Worm (Caenorhabditis elegans): ENCODE results near the gene F54F12.1.

DNA sequence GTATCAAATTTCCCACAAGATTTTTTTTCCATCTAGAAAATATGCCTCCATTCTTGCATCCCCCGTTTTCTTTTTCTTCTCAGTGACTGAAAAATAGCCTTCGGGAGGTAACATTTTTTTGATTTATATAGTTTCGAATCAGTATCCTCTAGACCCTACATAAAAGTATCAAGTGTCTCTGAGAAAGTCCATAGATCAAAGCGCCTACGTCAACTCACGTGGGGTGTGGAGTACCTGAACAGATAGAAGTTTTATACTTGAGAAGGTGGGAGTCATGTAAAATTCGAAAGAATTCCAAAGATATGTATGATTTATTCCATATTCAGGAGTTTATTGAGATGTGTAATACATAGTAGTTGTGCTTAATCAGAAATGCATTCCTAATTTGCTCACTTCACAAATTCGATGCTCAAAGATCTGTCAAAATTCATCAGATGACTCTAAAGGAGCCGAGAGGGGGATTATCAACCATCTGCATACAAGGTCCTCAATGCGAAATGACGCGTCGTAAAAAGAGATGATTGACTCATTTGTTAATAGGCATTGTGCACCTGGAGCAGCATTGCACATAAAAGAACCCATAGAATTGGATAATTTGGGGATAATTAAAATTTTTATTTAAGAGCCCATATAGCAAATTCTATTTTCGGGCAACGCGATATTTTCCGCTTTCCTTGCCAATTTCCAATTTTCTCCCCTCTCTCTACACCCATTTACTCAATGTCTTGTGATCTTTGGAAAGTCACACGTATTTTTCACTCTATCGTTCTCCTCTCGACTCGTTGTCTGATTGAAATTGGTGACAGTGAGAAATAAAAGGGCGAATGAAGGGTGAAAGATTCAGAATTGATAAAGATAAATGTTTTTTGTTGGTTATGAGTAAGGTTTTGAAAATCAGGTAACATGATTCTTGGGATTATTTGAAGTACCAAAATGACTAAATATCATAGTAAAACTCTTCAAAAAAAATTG, 9.3 kb upstream of the F54F12.1 start:
- TF ChIP-seq ceh-24 (tag; optimal IDR thresholded peaks at IDR 0.05) (no peak), hlh-30 (tag; optimal IDR thresholded peaks at IDR 0.05; ENCODE audit: insufficient read depth) (peak; percentile 49), F13H6.1 (tag; optimal IDR thresholded peaks at IDR 0.05) (no peak), ztf-16 (tag; optimal IDR thresholded peaks at IDR 0.05) (no peak), ama-1 (optimal IDR thresholded peaks at IDR 0.05) (no peak)
